Fruit fly (Drosophila melanogaster): ENCODE data around the gene Obp19b.

Gene Obp19b

DNA sequence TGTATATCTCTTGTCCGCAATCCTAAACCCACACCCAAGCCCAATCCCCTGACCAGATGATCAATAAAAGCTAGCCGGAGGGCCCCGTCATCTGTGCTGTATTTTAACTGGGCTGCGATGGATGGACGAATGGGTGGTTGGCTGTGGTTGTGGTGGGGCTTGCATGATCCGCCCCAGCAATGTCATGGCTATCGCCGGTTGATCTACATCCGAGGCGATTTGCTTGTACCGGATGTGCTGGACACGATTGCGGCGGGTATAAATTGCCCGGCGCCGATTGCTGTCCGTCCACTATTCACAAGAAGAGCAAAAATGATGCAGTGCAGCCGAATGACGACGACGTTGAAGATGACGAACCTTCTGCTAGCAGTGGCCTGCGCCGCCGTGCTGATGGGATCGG, at the start of gene Obp19b:
TSS of gene Obp19b (plus strand) at position 301 of the 400 bp plus-strand sequence.
- TF ChIP-seq CG32121 (GFP tag; IDR thresholded peaks at IDR 0.05) (no peak), fd96Ca (GFP tag; IDR thresholded peaks at IDR 0.05) (no peak), CG15710 (tag; optimal IDR thresholded peaks at IDR 0.05) (no peak), Ets98B (GFP tag; IDR thresholded peaks at IDR 0.05) (no peak), rn (GFP tag; IDR thresholded peaks at IDR 0.05) (no peak), CG4496 (GFP tag; IDR thresholded peaks at IDR 0.05) (no peak), gl (tag; optimal IDR thresholded peaks at IDR 0.05) (no peak)

dm6 chrX:20376422-20376821, 40.1 kb upstream of the Obp19b start, which contains the start of gene CG12679:
Gene CG12679 (minus strand): TSS chrX:20376522.
- TF ChIP-seq EcR (GFP tag; optimal IDR thresholded peaks at IDR 0.05) (no peak), CG13204 (GFP tag; optimal IDR thresholded peaks at IDR 0.05) (no peak)

DNA sequence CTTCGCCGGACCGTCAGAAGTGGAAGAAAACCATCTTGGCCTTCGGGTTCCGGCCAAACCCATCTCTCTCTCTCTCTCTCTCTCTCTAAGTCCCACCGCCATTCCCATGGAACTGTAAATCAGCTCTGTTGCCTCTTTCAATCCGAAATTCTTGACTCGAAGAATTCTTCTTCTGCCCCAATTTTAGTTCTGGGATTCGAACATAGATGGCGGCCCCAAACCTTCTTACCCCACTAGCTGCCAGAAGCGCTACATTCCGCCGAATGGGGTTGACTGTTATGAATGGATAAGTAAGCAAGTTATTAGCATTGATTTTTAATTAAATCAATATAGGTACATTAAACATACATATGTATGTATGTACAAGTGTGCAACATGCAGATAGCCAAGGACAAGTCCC, 30.7 kb upstream of the Obp19b start:
- TF ChIP-seq Ets98B (GFP tag; IDR thresholded peaks at IDR 0.05), result no peak
- no peak for TF ChIP-seq gl (tag; optimal IDR thresholded peaks at IDR 0.05)
- no peak for TF ChIP-seq CG8159 (tag; optimal IDR thresholded peaks at IDR 0.05)
- TF ChIP-seq CG9948 (tag; optimal IDR thresholded peaks at IDR 0.05), result no peak
- no peak for TF ChIP-seq Pif1A (GFP tag; optimal IDR thresholded peaks at IDR 0.05)
- TF ChIP-seq CG34367 (tag; optimal IDR thresholded peaks at IDR 0.05), result no peak

dm6 chrX:20389633-20390032, 26.9 kb upstream of the Obp19b start:
- TF ChIP-seq CG4496 (GFP tag; IDR thresholded peaks at IDR 0.05) (no peak), Pif1B (GFP tag; optimal IDR thresholded peaks at IDR 0.05) (no peak), Pif1A (GFP tag; optimal IDR thresholded peaks at IDR 0.05) (no peak), rn (GFP tag; IDR thresholded peaks at IDR 0.05) (no peak), CG9948 (tag; optimal IDR thresholded peaks at IDR 0.05) (no peak), D1 (tag; optimal IDR thresholded peaks at IDR 0.05) (no peak), CG12605 (GFP tag; IDR thresholded peaks at IDR 0.05) (no peak), CG15710 (tag; optimal IDR thresholded peaks at IDR 0.05) (no peak), CG8301 (tag; optimal IDR thresholded peaks at IDR 0.05) (no peak), CG10348 (GFP tag; IDR thresholded peaks at IDR 0.05) (no peak), CG14655 (GFP tag; optimal IDR thresholded peaks at IDR 0.05) (no peak), Snoo (tag; optimal IDR thresholded peaks at IDR 0.05) (no peak), EcR (GFP tag; optimal IDR thresholded peaks at IDR 0.05) (no peak), CG17806 (tag; optimal IDR thresholded peaks at IDR 0.05) (no peak), fd96Ca (GFP tag; IDR thresholded peaks at IDR 0.05) (no peak), Ets98B (GFP tag; IDR thresholded peaks at IDR 0.05) (no peak)

- TF ChIP-seq CG32121 (GFP tag; IDR thresholded peaks at IDR 0.05), result no peak
- TF ChIP-seq CG14655 (GFP tag; optimal IDR thresholded peaks at IDR 0.05), result no peak
- TF ChIP-seq CG9948 (tag; optimal IDR thresholded peaks at IDR 0.05), result no peak
- no peak for TF ChIP-seq Snoo (tag; optimal IDR thresholded peaks at IDR 0.05)
Measured at dm6 chrX:20390706-20391105, 25.8 kb upstream of the Obp19b start, which contains the start of gene jb. Gene jb (minus strand): TSS chrX:20390806.

DNA sequence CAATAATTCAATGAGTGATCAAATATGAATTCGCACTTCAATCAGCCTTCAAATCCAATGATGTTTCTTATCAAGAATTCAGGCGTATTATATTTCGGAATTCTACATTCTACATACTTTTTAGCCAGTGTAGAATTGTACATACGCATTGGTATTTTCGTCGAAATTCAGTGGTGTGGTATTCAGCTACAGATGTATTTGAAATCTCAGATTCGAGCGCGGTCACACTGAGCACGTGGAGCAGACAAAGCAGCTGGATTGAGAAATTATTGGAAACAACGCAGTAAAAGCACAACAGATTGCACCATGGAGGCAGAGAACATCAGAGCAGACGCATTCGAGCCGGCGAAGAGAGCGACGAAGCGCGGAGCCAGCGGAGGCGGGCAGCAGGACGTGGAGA, 25.3 kb upstream of the Obp19b start:
- no peak for TF ChIP-seq Snoo (tag; optimal IDR thresholded peaks at IDR 0.05)
- no peak for TF ChIP-seq CG34367 (tag; optimal IDR thresholded peaks at IDR 0.05)
- no peak for TF ChIP-seq CG32121 (GFP tag; IDR thresholded peaks at IDR 0.05)
- no peak for TF ChIP-seq Ets98B (GFP tag; IDR thresholded peaks at IDR 0.05)
- no peak for TF ChIP-seq CG12605 (GFP tag; IDR thresholded peaks at IDR 0.05)
- TF ChIP-seq CG15710 (tag; optimal IDR thresholded peaks at IDR 0.05), result no peak
- TF ChIP-seq Pif1A (GFP tag; optimal IDR thresholded peaks at IDR 0.05), result no peak
- no peak for TF ChIP-seq CG17806 (tag; optimal IDR thresholded peaks at IDR 0.05)
- TF ChIP-seq CG8301 (tag; optimal IDR thresholded peaks at IDR 0.05), result no peak
- TF ChIP-seq CG8159 (tag; optimal IDR thresholded peaks at IDR 0.05), result no peak
- TF ChIP-seq rn (GFP tag; IDR thresholded peaks at IDR 0.05), result no peak
- no peak for TF ChIP-seq D1 (tag; optimal IDR thresholded peaks at IDR 0.05)
- no peak for TF ChIP-seq EcR (GFP tag; optimal IDR thresholded peaks at IDR 0.05)
- no peak for TF ChIP-seq CG13204 (GFP tag; optimal IDR thresholded peaks at IDR 0.05)
- no peak for TF ChIP-seq Pif1B (GFP tag; optimal IDR thresholded peaks at IDR 0.05)

DNA sequence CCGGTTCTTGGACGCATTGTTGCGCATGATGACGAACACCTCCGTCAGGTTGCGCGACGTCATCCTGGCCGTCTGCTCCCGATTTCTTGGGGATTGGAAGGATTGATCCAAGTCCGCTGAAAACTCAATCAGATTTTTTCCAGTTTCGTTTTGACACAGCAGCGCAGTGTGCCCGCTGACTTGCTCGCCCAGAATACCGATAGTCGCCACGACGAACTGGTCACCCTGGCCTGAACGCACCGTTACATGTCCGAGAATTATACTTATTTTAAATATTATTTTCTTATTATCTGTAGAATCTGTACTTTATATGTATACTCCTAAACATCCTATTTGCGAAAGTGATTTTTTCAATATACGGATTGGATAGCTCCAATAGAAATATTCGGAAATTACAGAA, 23.0 kb upstream of the Obp19b start, which contains the start of gene Syx16:
TSS of gene Syx16 (minus strand) at position 172 of the 400 bp plus-strand sequence.
- TF ChIP-seq CG8159 (tag; optimal IDR thresholded peaks at IDR 0.05) (no peak), D1 (tag; optimal IDR thresholded peaks at IDR 0.05) (no peak), CG32121 (GFP tag; IDR thresholded peaks at IDR 0.05) (no peak), CG34367 (tag; optimal IDR thresholded peaks at IDR 0.05) (no peak), rn (GFP tag; IDR thresholded peaks at IDR 0.05) (no peak), fd96Ca (GFP tag; IDR thresholded peaks at IDR 0.05) (no peak), CG12605 (GFP tag; IDR thresholded peaks at IDR 0.05) (no peak), CG17806 (tag; optimal IDR thresholded peaks at IDR 0.05) (no peak), EcR (GFP tag; optimal IDR thresholded peaks at IDR 0.05) (no peak), Snoo (tag; optimal IDR thresholded peaks at IDR 0.05) (no peak)
